Worm (Caenorhabditis elegans): Measurements from ENCODE around the gene mrps-14.

DNA sequence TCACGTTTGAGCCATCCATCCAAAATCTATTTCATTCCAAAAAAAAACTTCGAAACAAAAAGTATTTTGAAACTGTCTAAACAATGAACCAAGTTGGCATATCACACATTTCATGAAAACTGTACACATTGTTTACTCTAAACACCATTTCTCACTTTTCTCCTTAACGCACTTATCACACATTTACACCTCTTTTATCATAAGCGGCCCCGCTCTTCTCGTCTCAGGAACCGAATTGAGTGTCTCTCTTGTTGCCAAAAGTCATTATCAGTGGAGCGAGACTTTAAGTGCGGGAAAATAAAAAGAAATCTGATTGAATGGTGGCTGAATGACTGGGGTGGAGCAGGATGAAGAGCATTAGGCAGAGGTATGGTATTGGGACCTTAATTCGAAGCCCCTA is 10.4 kb downstream of the mrps-14 start:
- TF ChIP-seq unc-130 (GFP tag; optimal IDR thresholded peaks at IDR 0.05) (no peak), ceh-32 (tag; optimal IDR thresholded peaks at IDR 0.05; ENCODE audit: poor library complexity) (no peak), ama-1 (optimal IDR thresholded peaks at IDR 0.05) (no peak)

All from whole organism, L4 larva.